Worm (Caenorhabditis elegans): ENCODE data around the gene T18D3.5.

- TF ChIP-seq dao-5 (tag; optimal IDR thresholded peaks at IDR 0.05) (no peak), him-1 (tag; optimal IDR thresholded peaks at IDR 0.05) (no peak)
Measured at ce11 chrX:12512472-12513137, 49.0 kb downstream of the T18D3.5 start.
